Worm (Caenorhabditis elegans) whole organism, mixed stage, embryonic: ENCODE results near the gene hcp-3.

Experiments used
- M03D4.4 ChIP-seq: sonication (generic microtip); optimal IDR thresholded peaks from 2 replicates; lab custom pipeline; 2017; ENCODE audit warnings: mild to moderate bottlenecking, missing genetic modification characterization, missing compliant biosample characterization
- ceh-83 ChIP-seq: fragments of 200-800 bp; sonication (Bioruptor generic); optimal IDR thresholded peaks from 2 replicates; lab custom pipeline; 2018; ENCODE audit warnings: mild to moderate bottlenecking, missing genetic modification characterization, missing compliant biosample characterization
- flh-1 ChIP-seq: fragments of 200-800 bp; sonication (Bioruptor generic); optimal IDR thresholded peaks from 2 replicates; lab custom pipeline; 2018; ENCODE audit warnings: mild to moderate bottlenecking, missing genetic modification characterization, moderate library complexity, missing compliant biosample characterization
- lin-13 ChIP-seq: fragments of 150-350 bp; optimal IDR thresholded peaks from 2 replicates; lab custom pipeline; 2014; ENCODE audit warnings: missing biosample characterization, missing genetic modification characterization
- mab-5 ChIP-seq: fragments of 150-350 bp; optimal IDR thresholded peaks from 2 replicates; lab custom pipeline; 2014; ENCODE audit warnings: missing biosample characterization, missing genetic modification characterization
- nhr-12 ChIP-seq: fragments of 150-350 bp; optimal IDR thresholded peaks from 2 replicates; lab custom pipeline; 2014; ENCODE audit warnings: missing biosample characterization, missing genetic modification characterization
- nhr-28 ChIP-seq: fragments of 150-350 bp; optimal IDR thresholded peaks from 2 replicates; lab custom pipeline; 2014; ENCODE audit warnings: missing biosample characterization, missing genetic modification characterization
- tbx-8 ChIP-seq: fragments of 200-800 bp; sonication (Bioruptor generic); optimal IDR thresholded peaks from 2 replicates; lab custom pipeline; 2018; ENCODE audit warnings: mild to moderate bottlenecking, missing genetic modification characterization, moderate library complexity, missing compliant biosample characterization
- unc-39 ChIP-seq: fragments of 150-350 bp; optimal IDR thresholded peaks from 2 replicates; lab custom pipeline; 2014; ENCODE audit warnings: missing biosample characterization, missing genetic modification characterization

DNA sequence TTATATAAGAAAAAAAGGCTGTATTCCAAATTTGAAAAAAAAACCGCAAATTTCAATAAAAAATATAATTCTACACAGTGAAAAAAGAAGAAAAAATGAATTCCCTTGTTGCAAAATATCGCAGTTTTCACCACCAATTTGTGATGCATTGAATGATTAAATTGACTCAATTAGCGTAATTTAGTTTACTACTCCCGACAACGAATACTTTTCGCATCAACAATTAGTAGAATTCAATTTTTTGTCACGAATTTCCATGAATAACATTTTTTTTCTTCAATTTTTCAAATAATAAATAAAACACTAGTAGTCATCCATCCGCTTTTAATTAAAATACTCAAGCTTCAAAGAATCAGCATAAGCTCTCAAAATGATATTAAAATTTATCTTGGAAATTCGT, 31.0 kb downstream of the hcp-3 start:
- TF ChIP-seq nhr-12 (tag; lab: Kevin White, UChicago) (no peak), mab-5 (no peak), ceh-83 (GFP tag; lab: Kevin White, UChicago) (no peak), unc-39 (tag; lab: Kevin White, UChicago) (no peak), M03D4.4 (no peak), lin-13 (no peak), tbx-8 (GFP tag; lab: Kevin White, UChicago) (no peak), flh-1 (GFP tag; lab: Kevin White, UChicago) (no peak), nhr-28 (tag; lab: Kevin White, UChicago) (no peak)
